Worm (Caenorhabditis elegans) whole organism, early embryonic: ENCODE results near the gene C16D9.5.

Source experiments
- B0310.2 ChIP-seq: sonication (generic microtip); optimal IDR thresholded peaks from 2 replicates; lab custom pipeline; 2016; ENCODE audit warnings: mild to moderate bottlenecking, missing genetic modification characterization, missing compliant biosample characterization
- F13C5.2 ChIP-seq: sonication (generic microtip); optimal IDR thresholded peaks from 2 replicates; lab custom pipeline; 2017; ENCODE audit warnings: mild to moderate bottlenecking, missing genetic modification characterization, inconsistent platforms, missing compliant biosample characterization
- aly-1 ChIP-seq: sonication (generic microtip); optimal IDR thresholded peaks from 2 replicates; lab custom pipeline; 2016; ENCODE audit warnings: missing genetic modification characterization, missing compliant biosample characterization
- ama-1 ChIP-seq: fragments of 150-350 bp; optimal IDR thresholded peaks from 2 replicates; lab custom pipeline; 2014
- ceh-13 ChIP-seq: fragments of 200-800 bp; sonication (Bioruptor generic); optimal IDR thresholded peaks from 2 replicates; lab custom pipeline; 2018; ENCODE audit warnings: mild to moderate bottlenecking, missing genetic modification characterization, missing compliant biosample characterization
- ceh-36 ChIP-seq: sonication (generic microtip); optimal IDR thresholded peaks from 2 replicates; lab custom pipeline; 2016; ENCODE audit warnings: missing genetic modification characterization, inconsistent platforms, missing compliant biosample characterization
- ets-7 ChIP-seq: sonication (generic microtip); optimal IDR thresholded peaks from 2 replicates; lab custom pipeline; 2016; ENCODE audit warnings: missing genotype, missing genetic modification characterization, missing compliant biosample characterization
- flt-1 ChIP-seq: fragments of 200-800 bp; sonication (Bioruptor generic); IDR thresholded peaks from 2 replicates; pipeline ENCODE4 v1.3.6; 2022; ENCODE audit warnings: missing genetic modification characterization, missing compliant biosample characterization
- hmbx-1 ChIP-seq: sonication (generic microtip); optimal IDR thresholded peaks from 2 replicates; lab custom pipeline; 2016; ENCODE audit warnings: mild to moderate bottlenecking, missing genetic modification characterization, missing compliant biosample characterization
- hmg-4 ChIP-seq: fragments of 200-800 bp; sonication (Bioruptor generic); optimal IDR thresholded peaks from 2 replicates; lab custom pipeline; 2018; ENCODE audit warnings: mild to moderate bottlenecking, missing genetic modification characterization, missing compliant biosample characterization
- hnd-1 ChIP-seq: sonication (generic microtip); optimal IDR thresholded peaks from 2 replicates; lab custom pipeline; 2016; ENCODE audit warnings: missing genetic modification characterization, missing compliant biosample characterization
- pes-1 ChIP-seq: fragments of 200-800 bp; sonication (Bioruptor generic); IDR thresholded peaks from 2 replicates; pipeline ENCODE4 v1.3.6; 2022; ENCODE audit warnings: missing genetic modification reagents, missing genetic modification characterization, missing compliant biosample characterization
- scrt-1 ChIP-seq: fragments of 200-800 bp; sonication (Bioruptor generic); IDR thresholded peaks from 2 replicates; pipeline ENCODE4 v1.3.6; 2022; ENCODE audit warnings: missing genetic modification characterization, missing compliant biosample characterization
- sea-1 ChIP-seq: fragments of 200-800 bp; sonication (Bioruptor generic); conservative IDR thresholded peaks from 2 replicates; pipeline ENCODE4 v1.3.6; 2022; ENCODE audit warnings: missing genetic modification characterization, missing compliant biosample characterization
- tbx-11 ChIP-seq: fragments of 200-800 bp; sonication (Bioruptor generic); IDR thresholded peaks from 2 replicates; pipeline ENCODE4 v1.3.6; 2022; ENCODE audit warnings: missing genetic modification characterization, missing compliant biosample characterization
- tbx-37 ChIP-seq: fragments of 200-800 bp; sonication (Bioruptor generic); conservative IDR thresholded peaks from 2 replicates; pipeline ENCODE4 v1.3.6; 2022; ENCODE audit warnings: missing genetic modification reagents, missing genetic modification characterization, missing compliant biosample characterization
- tra-4 ChIP-seq: sonication (generic microtip); optimal IDR thresholded peaks from 2 replicates; lab custom pipeline; 2017; ENCODE audit warnings: missing genetic modification characterization, missing compliant biosample characterization

Gene C16D9.5

DNA sequence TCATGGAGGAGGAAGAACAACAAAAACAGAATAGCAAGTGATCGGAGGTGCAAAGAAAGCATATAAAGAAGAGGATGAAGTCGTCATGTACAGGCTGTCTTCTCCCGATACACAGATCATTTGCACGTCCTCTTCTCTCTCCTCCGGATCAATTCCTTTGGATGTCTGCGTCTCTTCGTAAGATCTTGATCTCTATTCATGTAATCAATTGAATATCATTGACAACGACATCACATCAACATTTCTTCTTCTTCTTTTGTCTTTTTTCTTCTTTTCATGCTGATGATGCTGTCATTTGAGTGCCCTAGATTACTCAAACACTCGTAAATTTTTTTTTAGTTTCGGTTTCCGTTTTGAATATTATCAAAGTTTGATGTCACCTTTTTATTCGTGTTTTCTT, 7.1 kb downstream of the C16D9.5 start, which contains the start of gene rol-3:
TSS of gene rol-3 (minus strand) at position 120 of the 400 bp plus-strand sequence.
- no peak for TF ChIP-seq tbx-11 (GFP tag; lab: Robert Waterston, UW)
- no peak for TF ChIP-seq tbx-37 (GFP tag; lab: Robert Waterston, UW)
- TF ChIP-seq ceh-36 (tag; lab: Kevin White, UChicago), result no peak
- TF ChIP-seq ets-7 (tag; lab: Kevin White, UChicago), result no peak
- no peak for TF ChIP-seq sea-1
- TF ChIP-seq ama-1, result no peak
- no peak for TF ChIP-seq hmbx-1 (tag; lab: Kevin White, UChicago)
- TF ChIP-seq scrt-1 (GFP tag; lab: Robert Waterston, UW), result no peak
- TF ChIP-seq tra-4, result no peak
- TF ChIP-seq pes-1, result no peak
- TF ChIP-seq hnd-1 (tag; lab: Kevin White, UChicago), result no peak
- TF ChIP-seq hmg-4, result no peak
- no peak for TF ChIP-seq ceh-13 (GFP tag; lab: Kevin White, UChicago)
- no peak for TF ChIP-seq flt-1 (GFP tag; lab: Robert Waterston, UW)
- TF ChIP-seq B0310.2, result no peak

DNA sequence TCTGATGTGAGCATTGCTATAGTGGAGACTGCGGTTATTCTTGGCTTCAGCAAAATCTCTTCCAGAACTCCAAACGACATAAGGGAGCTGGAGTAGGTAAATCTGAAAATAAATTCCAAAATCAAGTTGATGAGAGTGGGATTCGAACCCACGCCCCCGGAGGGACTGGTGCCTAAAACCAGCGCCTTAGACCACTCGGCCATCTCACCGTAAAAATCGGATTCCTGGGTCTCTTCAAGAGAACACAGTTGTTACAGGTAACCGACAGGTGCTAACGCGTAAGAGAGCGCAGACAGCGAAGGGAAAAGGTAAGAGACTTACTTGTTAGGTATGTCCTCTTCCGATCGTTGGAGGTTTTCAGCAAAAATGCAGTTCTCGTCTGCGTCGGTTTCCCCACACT, 10.0 kb downstream of the C16D9.5 start:
- peak; percentile 63; the same call in 1 of the 2 replicates for TF ChIP-seq scrt-1 (GFP tag; lab: Robert Waterston, UW)
- TF ChIP-seq hmg-4, result no peak
- TF ChIP-seq B0310.2, result no peak
- peak; percentile 3 for TF ChIP-seq hnd-1 (tag; lab: Kevin White, UChicago)
- TF ChIP-seq sea-1, result peak; percentile 68; the same call in 1 of the 2 replicates
- 0 out of 2 replicates have a peak, but pooled peaks have one; percentile 48 for TF ChIP-seq tbx-11 (GFP tag; lab: Robert Waterston, UW)
- TF ChIP-seq ets-7 (tag; lab: Kevin White, UChicago), result no peak
- TF ChIP-seq flt-1 (GFP tag; lab: Robert Waterston, UW), result no peak
- TF ChIP-seq ama-1, result no peak
- TF ChIP-seq aly-1 (tag; lab: Kevin White, UChicago), result peak; percentile 30
- peak; percentile 22 for TF ChIP-seq ceh-13 (GFP tag; lab: Kevin White, UChicago)
- TF ChIP-seq ceh-36 (tag; lab: Kevin White, UChicago), result no peak
- peak; percentile 27 for TF ChIP-seq tra-4

DNA sequence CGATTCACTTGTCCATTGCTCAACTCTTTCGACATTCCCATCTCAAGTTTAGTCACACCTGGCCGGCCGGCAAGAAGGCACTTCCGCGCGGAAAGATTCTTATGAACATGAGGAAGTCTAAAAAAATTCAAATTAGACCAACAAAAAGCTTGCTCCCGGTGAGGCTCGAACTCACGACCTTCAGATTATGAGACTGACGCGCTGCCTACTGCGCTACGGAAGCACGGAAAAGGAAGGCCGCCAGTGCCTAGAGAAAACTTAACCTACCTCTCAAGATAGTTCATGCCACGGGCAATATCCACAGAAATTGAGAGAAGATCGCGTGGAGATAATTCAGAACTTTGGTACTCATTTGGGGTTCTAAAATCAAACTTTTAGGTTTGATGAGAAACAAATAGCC, 15.3 kb downstream of the C16D9.5 start:
- TF ChIP-seq ets-7 (tag; lab: Kevin White, UChicago) (no peak), tbx-37 (GFP tag; lab: Robert Waterston, UW) (0 out of 2 replicates have a peak, but pooled peaks have one; percentile 22), sea-1 (no peak), tbx-11 (GFP tag; lab: Robert Waterston, UW) (no peak), ama-1 (no peak), scrt-1 (GFP tag; lab: Robert Waterston, UW) (peak; percentile 60; the same call in 1 of the 2 replicates), pes-1 (no peak), B0310.2 (no peak), flt-1 (GFP tag; lab: Robert Waterston, UW) (0 out of 2 replicates have a peak, but pooled peaks have one; percentile 44), F13C5.2 (no peak), hmg-4 (peak; percentile 19)

DNA sequence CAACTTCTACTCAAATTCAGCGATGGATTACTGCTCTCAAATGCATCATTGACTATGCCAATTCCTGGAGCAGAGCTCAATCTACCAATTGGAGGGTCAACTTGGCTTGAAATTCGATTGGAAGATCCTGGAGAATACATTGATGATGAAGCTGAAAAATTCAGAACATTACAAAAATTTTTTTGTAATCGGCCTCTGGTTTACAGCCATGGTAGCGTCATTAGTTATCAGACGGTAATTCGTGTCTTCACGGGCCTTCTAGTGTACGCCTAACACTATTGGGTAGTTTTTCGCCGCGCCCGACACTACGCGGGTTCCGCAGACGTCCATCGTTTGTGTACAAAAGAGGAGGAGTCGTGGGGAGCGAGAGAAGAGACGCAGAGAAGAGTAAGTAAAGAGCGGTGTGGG, 16.6 kb downstream of the C16D9.5 start:
- TF ChIP-seq ama-1 (peak; percentile 73), B0310.2 (no peak), tbx-11 (GFP tag; lab: Robert Waterston, UW) (peak; percentile 30; the same call in 1 of the 2 replicates), scrt-1 (GFP tag; lab: Robert Waterston, UW) (no peak), hnd-1 (tag; lab: Kevin White, UChicago) (no peak), hmg-4 (peak; percentile 23), ets-7 (tag; lab: Kevin White, UChicago) (no peak), pes-1 (no peak), tra-4 (no peak), ceh-36 (tag; lab: Kevin White, UChicago) (no peak), flt-1 (GFP tag; lab: Robert Waterston, UW) (no peak), aly-1 (tag; lab: Kevin White, UChicago) (peak; percentile 8), hmbx-1 (tag; lab: Kevin White, UChicago) (no peak), sea-1 (no peak), ceh-13 (GFP tag; lab: Kevin White, UChicago) (no peak), tbx-37 (GFP tag; lab: Robert Waterston, UW) (no peak), F13C5.2 (peak; percentile 57)

DNA sequence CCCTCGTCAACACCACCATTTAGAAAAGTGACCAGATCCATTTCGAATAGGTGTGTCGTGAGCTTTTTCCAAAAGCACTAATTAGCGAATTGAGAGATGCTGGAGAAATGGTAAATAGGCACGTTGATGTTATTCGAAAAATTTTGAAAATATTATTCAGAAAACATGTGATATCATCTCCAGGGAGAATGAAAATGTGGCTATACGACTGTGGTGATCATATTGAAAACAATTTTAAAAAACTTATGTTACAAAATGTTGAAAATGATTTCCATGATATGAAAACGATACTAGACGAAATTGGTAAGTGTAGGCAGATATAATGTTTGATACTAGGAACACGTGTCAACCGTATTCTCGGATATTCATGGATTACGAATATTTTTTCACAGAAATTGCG, 18.5 kb downstream of the C16D9.5 start, which contains the start of gene K07C11.10:
TSS of gene K07C11.10 (minus strand) at position 101 of the 400 bp plus-strand sequence.
- TF ChIP-seq tra-4, result no peak
- no peak for TF ChIP-seq sea-1
- no peak for TF ChIP-seq ceh-36 (tag; lab: Kevin White, UChicago)
- TF ChIP-seq F13C5.2, result no peak
- TF ChIP-seq aly-1 (tag; lab: Kevin White, UChicago), result no peak
- TF ChIP-seq ets-7 (tag; lab: Kevin White, UChicago), result no peak
- no peak for TF ChIP-seq scrt-1 (GFP tag; lab: Robert Waterston, UW)
- TF ChIP-seq tbx-11 (GFP tag; lab: Robert Waterston, UW), result no peak

DNA sequence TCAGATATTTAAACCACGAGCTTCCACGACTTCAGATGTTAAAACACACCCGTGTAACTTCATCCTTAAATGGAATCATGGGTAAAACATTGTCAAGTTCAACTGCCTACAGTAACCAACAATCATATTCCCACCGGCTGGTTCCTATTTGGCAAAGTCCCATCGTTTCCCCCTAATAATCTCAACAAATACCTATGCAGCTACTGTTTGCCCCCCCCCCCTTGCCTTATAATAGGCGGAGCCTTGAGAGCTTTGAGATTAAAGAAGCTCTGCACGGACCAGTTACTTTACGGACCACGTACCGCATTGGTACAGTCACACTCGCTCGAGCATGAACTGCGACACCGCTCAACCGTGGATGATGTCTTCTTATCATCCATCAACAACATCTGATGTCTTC, 20.7 kb downstream of the C16D9.5 start, which contains the start of gene pax-1:
TSS of gene pax-1 (plus strand) at position 301 of the 400 bp plus-strand sequence.
- TF ChIP-seq flt-1 (GFP tag; lab: Robert Waterston, UW), result no peak
- TF ChIP-seq aly-1 (tag; lab: Kevin White, UChicago), result no peak
- no peak for TF ChIP-seq hnd-1 (tag; lab: Kevin White, UChicago)
- no peak for TF ChIP-seq hmg-4
- TF ChIP-seq pes-1, result no peak
- TF ChIP-seq hmbx-1 (tag; lab: Kevin White, UChicago), result no peak
- TF ChIP-seq ama-1, result no peak
- no peak for TF ChIP-seq B0310.2
- no peak for TF ChIP-seq tbx-11 (GFP tag; lab: Robert Waterston, UW)
- TF ChIP-seq sea-1, result no peak
- TF ChIP-seq F13C5.2, result no peak
- TF ChIP-seq ceh-13 (GFP tag; lab: Kevin White, UChicago), result no peak
- no peak for TF ChIP-seq ceh-36 (tag; lab: Kevin White, UChicago)
- TF ChIP-seq tbx-37 (GFP tag; lab: Robert Waterston, UW), result no peak
- TF ChIP-seq scrt-1 (GFP tag; lab: Robert Waterston, UW), result no peak
- TF ChIP-seq tra-4, result no peak

DNA sequence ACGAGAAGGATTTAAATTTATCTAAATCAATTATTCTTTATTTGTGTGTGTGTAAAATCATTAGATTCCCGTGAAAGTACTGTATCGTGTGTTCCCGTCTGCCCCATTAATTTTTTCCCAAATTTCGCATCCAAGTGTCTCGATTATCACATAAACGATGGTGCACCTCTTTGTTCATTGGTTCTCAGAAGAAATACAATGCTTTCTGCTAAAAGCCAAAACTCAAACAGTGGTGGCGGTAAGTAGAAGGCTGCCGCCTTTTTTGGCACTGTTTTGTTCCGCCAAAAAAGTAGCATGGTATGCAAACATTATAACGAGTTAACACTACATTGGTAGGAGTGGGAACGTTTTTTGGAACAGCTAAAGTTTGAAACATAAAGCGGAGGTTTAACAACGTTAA, 21.9 kb downstream of the C16D9.5 start:
- TF ChIP-seq ama-1, result peak; percentile 22
- no peak for TF ChIP-seq hmg-4
